Fruit fly (Drosophila melanogaster) Kc167 (cell line): ENCODE measurements around the gene akirin.

Source experiments
- Myc ChIP-seq: fragments of >200 bp; optimal IDR thresholded peaks from 2 replicates; lab custom pipeline; 2017; ENCODE audit warnings: missing external identifiers
- h ChIP-seq: fragments of >200 bp; optimal IDR thresholded peaks from 3 replicates; lab custom pipeline; 2018; ENCODE audit warnings: missing external identifiers
- insv ChIP-seq: fragments of >200 bp; optimal IDR thresholded peaks from 3 replicates; lab custom pipeline; 2018; ENCODE audit warnings: missing external identifiers
- psq ChIP-seq: fragments of >200 bp; optimal IDR thresholded peaks from 2 replicates; lab custom pipeline; 2017; ENCODE audit warnings: missing external identifiers

- TF ChIP-seq Myc (lab: Kevin White, UChicago) (no peak), insv (lab: Kevin White, UChicago) (no peak), h (lab: Kevin White, UChicago) (no peak), psq (lab: Kevin White, UChicago) (no peak)
Observed at dm6 chr3L:7359827-7360323, 9.8 kb upstream of the akirin start, which contains the start of gene pst.
